Fruit fly (Drosophila melanogaster) whole organism: ENCODE measurements around the gene CG8043.

Experiments used
- CG8478 ChIP-seq: fragments of >200 bp; optimal IDR thresholded peaks from 2 replicates; lab custom pipeline; 2018; ENCODE audit warnings: inconsistent platforms
- Dll ChIP-seq: fragments of >200 bp; optimal IDR thresholded peaks from 2 replicates; lab custom pipeline; 2017
- EcR ChIP-seq, 2 experiments: fragments of >200 bp; optimal IDR thresholded peaks; 2 replicates each; lab custom pipeline; 2017; ENCODE audit warnings: missing biosample characterization in 2 of 2, missing genetic modification characterization in 2 of 2, missing genetic modification reagents in 2 of 2
- pan ChIP-seq: fragments of >200 bp; optimal IDR thresholded peaks from 2 replicates; lab custom pipeline; 2017
- psq ChIP-seq: fragments of >200 bp; optimal IDR thresholded peaks from 2 replicates; lab custom pipeline; 2017
- usp ChIP-seq: fragments of >200 bp; optimal IDR thresholded peaks from 2 replicates; lab custom pipeline; 2017; ENCODE audit warnings: missing biosample characterization, missing genetic modification characterization, mixed read lengths

DNA sequence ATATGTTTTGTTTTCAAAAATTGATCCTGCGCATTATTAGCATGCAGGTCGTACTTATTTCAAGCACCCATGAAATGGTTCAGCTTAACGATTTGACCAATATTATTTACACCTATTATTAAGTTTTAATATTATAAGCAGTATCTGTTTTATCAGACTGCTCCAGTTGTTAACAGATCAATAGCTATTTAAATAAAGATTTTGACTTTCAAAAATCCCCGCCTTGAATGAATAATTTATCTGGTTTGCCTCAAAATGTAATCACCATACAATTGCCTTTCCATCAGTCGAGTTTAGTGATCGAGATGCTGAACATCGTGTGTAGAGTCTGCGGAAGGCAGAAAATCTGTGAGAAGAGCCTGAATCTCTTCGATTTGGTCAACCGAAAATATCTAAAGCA lies 48.5 kb downstream of the CG8043 start, which contains the start of gene ouib:
- TF ChIP-seq CG8478 (lab: Kevin White, UChicago) (no peak), Dll (lab: Kevin White, UChicago) (no peak), usp (GFP tag; lab: Kevin White, UChicago) (no peak), psq (lab: Kevin White, UChicago) (no peak), EcR (GFP tag; optimal IDR thresholded peaks at IDR 0.05; lab: Kevin White, UChicago) (no peak), pan (lab: Kevin White, UChicago) (no peak)
